Worm (Caenorhabditis elegans) whole organism, young adult: ENCODE data around the gene hot-8.

Source experiments
- F55B11.4 ChIP-seq: sonication (generic microtip); optimal IDR thresholded peaks from 2 replicates; lab custom pipeline; 2016; ENCODE audit warnings: missing compliant biosample characterization, missing genetic modification characterization, borderline replicate concordance; ENCODE audit not compliant: insufficient read depth
- F57A8.1 ChIP-seq: fragments of 200-800 bp; sonication (Bioruptor generic); optimal IDR thresholded peaks from 2 replicates; lab custom pipeline; 2018; ENCODE audit warnings: mild to moderate bottlenecking, missing genetic modification characterization, moderate library complexity, missing compliant biosample characterization
- attf-6 ChIP-seq: fragments of 200-800 bp; sonication (Bioruptor generic); IDR thresholded peaks from 2 replicates; pipeline ENCODE4 v1.3.6; 2022; ENCODE audit warnings: missing genetic modification reagents, missing genetic modification characterization, missing compliant biosample characterization

- TF ChIP-seq attf-6 (no peak), F57A8.1 (GFP tag; lab: Kevin White, UChicago) (no peak), F55B11.4 (tag; lab: Kevin White, UChicago) (no peak)
Measured at ce11 chrX:1185474-1185873, 5.4 kb downstream of the hot-8 start.
